Fruit fly (Drosophila melanogaster): ENCODE data around the gene Efa6.

Gene Efa6

dm6 chr3R:22587419-22587963, at the start of gene Efa6 (continued):
- TF ChIP-seq ab (GFP tag; optimal IDR thresholded peaks at IDR 0.05) (no peak), Fer1 (GFP tag; optimal IDR thresholded peaks at IDR 0.05) (peak; percentile 40), twi (tag; optimal IDR thresholded peaks at IDR 0.05) (no peak), CG8388 (GFP tag; optimal IDR thresholded peaks at IDR 0.05) (no peak), emc (GFP tag; optimal IDR thresholded peaks at IDR 0.05) (no peak), CG2199 (GFP tag; IDR thresholded peaks at IDR 0.05) (no peak), chinmo (GFP tag; IDR thresholded peaks at IDR 0.05; ENCODE audit: partially characterized antibody) (peak; percentile 95), gcm (GFP tag; optimal IDR thresholded peaks at IDR 0.05) (peak; percentile 24), tup (GFP tag; optimal IDR thresholded peaks at IDR 0.05) (no peak), pros (GFP tag; optimal IDR thresholded peaks at IDR 0.05) (no peak), CG10565 (GFP tag; optimal IDR thresholded peaks at IDR 0.05) (no peak), p53 (GFP tag; optimal IDR thresholded peaks at IDR 0.05) (no peak), tgo (GFP tag; IDR thresholded peaks at IDR 0.05) (0 out of 3 replicates have a peak, but pooled peaks have one; percentile 18), CG3281 (GFP tag; optimal IDR thresholded peaks at IDR 0.05) (peak; percentile 25), Sox100B (GFP tag; optimal IDR thresholded peaks at IDR 0.05) (no peak), Hsf (GFP tag; optimal IDR thresholded peaks at IDR 0.05) (peak; percentile 57), CG6272 (GFP tag; IDR thresholded peaks at IDR 0.05) (0 out of 2 replicates have a peak, but pooled peaks have one; percentile 5), slp2 (GFP tag; optimal IDR thresholded peaks at IDR 0.05) (no peak), sqz (GFP tag; optimal IDR thresholded peaks at IDR 0.05) (no peak), unc-4 (GFP tag; IDR thresholded peaks at IDR 0.05; ENCODE audit: partially characterized antibody) (peak; percentile 97), knrl (GFP tag; IDR thresholded peaks at IDR 0.05; ENCODE audit: partially characterized antibody) (peak; percentile 97), CG10959 (GFP tag; IDR thresholded peaks at IDR 0.05) (no peak), zfh1 (GFP tag; IDR thresholded peaks at IDR 0.05) (no peak), esg (GFP tag; conservative IDR thresholded peaks at IDR 0.05) (0 out of 2 replicates have a peak, but pooled peaks have one; percentile 7), E2f2 (GFP tag; IDR thresholded peaks at IDR 0.05) (peak; percentile 91), ap (GFP tag; IDR thresholded peaks at IDR 0.05) (no peak), Dbx (GFP tag; IDR thresholded peaks at IDR 0.05) (no peak), CG17385 (GFP tag; optimal IDR thresholded peaks at IDR 0.05) (peak; percentile 87), CG2202 (tag; optimal IDR thresholded peaks at IDR 0.05) (no peak), tap (tag; optimal IDR thresholded peaks at IDR 0.05) (peak; percentile 33), fd96Cb (tag; optimal IDR thresholded peaks at IDR 0.05) (peak; percentile 19), cas (GFP tag; IDR thresholded peaks at IDR 0.05) (peak; percentile 29; the same call in 1 of the 2 replicates), CG18764 (GFP tag; optimal IDR thresholded peaks at IDR 0.05) (peak; percentile 47), toy (GFP tag; IDR thresholded peaks at IDR 0.05) (no peak), CG18011 (GFP tag; optimal IDR thresholded peaks at IDR 0.05) (peak; percentile 25), usp (GFP tag; optimal IDR thresholded peaks at IDR 0.05) (no peak), CG16779 (GFP tag; IDR thresholded peaks at IDR 0.05) (no peak), jing (GFP tag; optimal IDR thresholded peaks at IDR 0.05) (no peak), CG6813 (GFP tag; optimal IDR thresholded peaks at IDR 0.05) (no peak), Jarid2 (GFP tag; optimal IDR thresholded peaks at IDR 0.05) (peak; percentile 93), trh (GFP tag; optimal IDR thresholded peaks at IDR 0.05) (peak; percentile 47), lmd (GFP tag; IDR thresholded peaks at IDR 0.05) (peak; percentile 44), inv (GFP tag; IDR thresholded peaks at IDR 0.05; ENCODE audit: partially characterized antibody) (peak; percentile 93), CG2120 (GFP tag; optimal IDR thresholded peaks at IDR 0.05) (peak; percentile 73), row (GFP tag; IDR thresholded peaks at IDR 0.05) (peak; percentile 52), CG13287 (GFP tag; IDR thresholded peaks at IDR 0.05; ENCODE audit: partially characterized antibody) (peak; percentile 98), CG1832 (GFP tag; optimal IDR thresholded peaks at IDR 0.05) (no peak), schlank (tag; optimal IDR thresholded peaks at IDR 0.05) (peak; percentile 2), CG4854 (GFP tag; optimal IDR thresholded peaks at IDR 0.05) (peak; percentile 32), CG32532 (GFP tag; IDR thresholded peaks at IDR 0.05) (no peak; the same call in 1 of the 2 replicates)
